Fruit fly (Drosophila melanogaster) whole organism, embryonic: ENCODE data around the gene eIF4G2.

Experiments used
- Bdp1 ChIP-seq: fragments of 200-800 bp; sonication (Bioruptor generic); optimal IDR thresholded peaks from 3 replicates; lab custom pipeline; 2016; ENCODE audit warnings: missing biosample characterization, missing genetic modification characterization
- CG10654 ChIP-seq: fragments of 200-800 bp; sonication (Bioruptor generic); optimal IDR thresholded peaks from 2 replicates; lab custom pipeline; 2016; ENCODE audit warnings: missing biosample characterization, missing genetic modification characterization
- CG14710 ChIP-seq: fragments of 200-800 bp; sonication (Bioruptor generic); optimal IDR thresholded peaks from 3 replicates; lab custom pipeline; 2019; ENCODE audit warnings: missing biosample characterization, mild to moderate bottlenecking, missing genetic modification characterization, moderate library complexity
- CG1529 ChIP-seq: fragments of 200-800 bp; sonication (Bioruptor generic); optimal IDR thresholded peaks from 3 replicates; lab custom pipeline; 2018; ENCODE audit warnings: missing biosample characterization, missing genetic modification characterization
- CG1603 ChIP-seq: fragments of 200-800 bp; sonication (Bioruptor generic); optimal IDR thresholded peaks from 2 replicates; lab custom pipeline; 2019; ENCODE audit warnings: missing biosample characterization, mild to moderate bottlenecking, missing genetic modification characterization, moderate library complexity
- CG16813 ChIP-seq: fragments of 200-800 bp; sonication (Bioruptor generic); IDR thresholded peaks from 3 replicates; pipeline ENCODE4 v1.3.6; 2022; ENCODE audit warnings: missing biosample characterization, missing genetic modification characterization; ENCODE audit not compliant: partially characterized antibody
- CG17186 ChIP-seq: fragments of 200-800 bp; sonication (Bioruptor generic); optimal IDR thresholded peaks from 3 replicates; lab custom pipeline; 2017; ENCODE audit warnings: missing biosample characterization, missing genetic modification reagents, missing genetic modification characterization
- CG17385 ChIP-seq: fragments of 200-800 bp; sonication (Bioruptor generic); optimal IDR thresholded peaks from 3 replicates; lab custom pipeline; 2018; ENCODE audit warnings: missing biosample characterization, mild to moderate bottlenecking, missing genetic modification characterization
- CG18011 ChIP-seq: fragments of 200-800 bp; sonication (Bioruptor generic); optimal IDR thresholded peaks from 2 replicates; lab custom pipeline; 2017; ENCODE audit warnings: missing biosample characterization, missing genetic modification characterization, mild to moderate bottlenecking, moderate library complexity, missing genotype
- CG18599 ChIP-seq: fragments of 200-800 bp; sonication (Bioruptor generic); optimal IDR thresholded peaks from 3 replicates; lab custom pipeline; 2017; ENCODE audit warnings: missing biosample characterization, missing genetic modification characterization, mild to moderate bottlenecking, moderate library complexity, missing genetic modification reagents
- CG18764 ChIP-seq: fragments of 200-800 bp; sonication (Bioruptor generic); optimal IDR thresholded peaks from 3 replicates; lab custom pipeline; 2016; ENCODE audit warnings: missing biosample characterization, missing genetic modification characterization
- CG2678 ChIP-seq: fragments of 200-800 bp; sonication (Bioruptor generic); optimal IDR thresholded peaks from 3 replicates; lab custom pipeline; 2019; ENCODE audit warnings: missing biosample characterization, mild to moderate bottlenecking, missing genetic modification characterization, moderate library complexity
- CG30431 ChIP-seq: fragments of 200-800 bp; sonication (Bioruptor generic); optimal IDR thresholded peaks from 2 replicates; lab custom pipeline; 2017; ENCODE audit warnings: missing biosample characterization, missing genetic modification characterization
- CG31224 ChIP-seq: fragments of 200-800 bp; sonication (Bioruptor generic); IDR thresholded peaks from 2 replicates; pipeline ENCODE4 v1.3.6; 2022; ENCODE audit warnings: missing biosample characterization, missing genetic modification characterization
- CG4328 ChIP-seq: fragments of 200-800 bp; sonication (Bioruptor generic); optimal IDR thresholded peaks from 3 replicates; lab custom pipeline; 2017; ENCODE audit warnings: missing biosample characterization, missing genetic modification reagents, missing genetic modification characterization
- CG43689 ChIP-seq: fragments of 200-800 bp; sonication (Bioruptor generic); IDR thresholded peaks from 2 replicates; pipeline ENCODE4 v1.3.6; 2022; ENCODE audit warnings: missing biosample characterization, missing genetic modification characterization
- CG9817 ChIP-seq: fragments of 200-800 bp; sonication (Bioruptor generic); optimal IDR thresholded peaks from 2 replicates; lab custom pipeline; 2018; ENCODE audit warnings: missing biosample characterization, mild to moderate bottlenecking, missing genetic modification characterization, moderate library complexity
- CG9932 ChIP-seq: fragments of 200-800 bp; sonication (Bioruptor generic); IDR thresholded peaks from 2 replicates; pipeline ENCODE4 v1.3.6; 2022; ENCODE audit warnings: missing biosample characterization, missing genetic modification characterization
- Dad ChIP-seq: fragments of 200-800 bp; sonication (Bioruptor generic); optimal IDR thresholded peaks from 3 replicates; lab custom pipeline; 2016; ENCODE audit warnings: missing biosample characterization, missing genetic modification characterization
- Dek ChIP-seq: fragments of 200-800 bp; sonication (Bioruptor generic); optimal IDR thresholded peaks from 3 replicates; lab custom pipeline; 2019; ENCODE audit warnings: missing biosample characterization, mild to moderate bottlenecking, missing genetic modification characterization, moderate library complexity
- Dp ChIP-seq: fragments of 200-800 bp; sonication (Bioruptor generic); optimal IDR thresholded peaks from 2 replicates; lab custom pipeline; 2018; ENCODE audit warnings: missing biosample characterization, mild to moderate bottlenecking, missing genetic modification characterization, moderate library complexity
- Eip74EF ChIP-seq, 2 experiments: fragments of 200-800 bp in 1 of 2; fragments of >200 bp in 1 of 2; sonication (Bioruptor generic) in 1 of 2; optimal IDR thresholded peaks; 2 replicates each; lab custom pipeline; 2017 to 2019; ENCODE audit warnings: missing biosample characterization in 2 of 2, missing genetic modification characterization in 2 of 2, mild to moderate bottlenecking in 1 of 2, moderate library complexity in 1 of 2
- Ets97D ChIP-seq: fragments of 200-800 bp; sonication (Bioruptor generic); optimal IDR thresholded peaks from 3 replicates; lab custom pipeline; 2016; ENCODE audit warnings: missing biosample characterization, missing genetic modification characterization
- HHEX ChIP-seq: fragments of 200-800 bp; sonication (Bioruptor generic); optimal IDR thresholded peaks from 3 replicates; lab custom pipeline; 2017; ENCODE audit warnings: missing biosample characterization, mild to moderate bottlenecking, missing genetic modification characterization, missing genetic modification reagents
- Hsf ChIP-seq: fragments of 200-800 bp; sonication (Bioruptor generic); optimal IDR thresholded peaks from 3 replicates; lab custom pipeline; 2016; ENCODE audit warnings: missing biosample characterization, missing genetic modification characterization
- Mad ChIP-seq: fragments of 200-800 bp; sonication (Bioruptor generic); optimal IDR thresholded peaks from 2 replicates; lab custom pipeline; 2016; ENCODE audit warnings: missing biosample characterization, missing genetic modification characterization
- NFAT ChIP-seq: fragments of 200-800 bp; sonication (Bioruptor generic); IDR thresholded peaks from 2 replicates; pipeline ENCODE4 v1.3.6; 2022; ENCODE audit warnings: missing biosample characterization, missing genetic modification characterization
- Nf-YA ChIP-seq: fragments of 200-800 bp; sonication (Bioruptor generic); IDR thresholded peaks from 2 replicates; pipeline ENCODE4 v1.3.6; 2022; ENCODE audit warnings: missing biosample characterization, missing genetic modification characterization
- PHDP ChIP-seq: fragments of 200-800 bp; sonication (Bioruptor generic); optimal IDR thresholded peaks from 3 replicates; lab custom pipeline; 2018; ENCODE audit warnings: missing biosample characterization, mild to moderate bottlenecking, missing genetic modification characterization, moderate library complexity
- Ravus ChIP-seq: fragments of 200-800 bp; sonication (Bioruptor generic); IDR thresholded peaks from 2 replicates; pipeline ENCODE4 v1.3.6; 2022; ENCODE audit warnings: missing biosample characterization, missing genetic modification characterization
- Side ChIP-seq: fragments of 200-800 bp; sonication (Bioruptor generic); optimal IDR thresholded peaks from 2 replicates; lab custom pipeline; 2016; ENCODE audit warnings: missing biosample characterization, missing genetic modification characterization
- Taf1 ChIP-seq: fragments of 200-800 bp; sonication (Bioruptor generic); IDR thresholded peaks from 2 replicates; pipeline ENCODE4 v1.3.6; 2022; ENCODE audit warnings: missing biosample characterization, missing genetic modification characterization
- YL-1 ChIP-seq: fragments of 200-800 bp; sonication (Bioruptor generic); optimal IDR thresholded peaks from 3 replicates; lab custom pipeline; 2017; ENCODE audit warnings: missing biosample characterization, mild to moderate bottlenecking, missing genetic modification characterization
- al ChIP-seq: fragments of 200-800 bp; sonication (Bioruptor generic); IDR thresholded peaks from 2 replicates; pipeline ENCODE4 v1.3.6; 2022; ENCODE audit warnings: missing biosample characterization, missing genetic modification characterization
- chm ChIP-seq: fragments of 200-800 bp; sonication (Bioruptor generic); IDR thresholded peaks from 2 replicates; pipeline ENCODE4 v1.3.6; 2022; ENCODE audit warnings: missing biosample characterization, missing genetic modification characterization
- dmrt11E ChIP-seq: fragments of 200-800 bp; sonication (Bioruptor generic); optimal IDR thresholded peaks from 3 replicates; lab custom pipeline; 2018; ENCODE audit warnings: missing biosample characterization, mild to moderate bottlenecking, missing genetic modification characterization, moderate library complexity
- exex ChIP-seq: fragments of 200-800 bp; sonication (Bioruptor generic); optimal IDR thresholded peaks from 4 replicates; lab custom pipeline; 2018; ENCODE audit warnings: missing biosample characterization, mild to moderate bottlenecking, missing genetic modification characterization, moderate library complexity
- fd96Cb ChIP-seq: fragments of 200-800 bp; sonication (Bioruptor generic); optimal IDR thresholded peaks from 2 replicates; lab custom pipeline; 2018; ENCODE audit warnings: missing biosample characterization, mild to moderate bottlenecking, missing genetic modification characterization, moderate library complexity
- ftz-f1 ChIP-seq: fragments of 200-800 bp; sonication (Bioruptor generic); optimal IDR thresholded peaks from 2 replicates; lab custom pipeline; 2016; ENCODE audit warnings: missing biosample characterization, missing genetic modification characterization
- gt ChIP-seq: fragments of 200-800 bp; sonication (Bioruptor generic); IDR thresholded peaks from 2 replicates; pipeline ENCODE4 v1.3.6; 2022; ENCODE audit warnings: missing biosample characterization, missing genetic modification characterization
- jumu ChIP-seq: fragments of 200-800 bp; sonication (Bioruptor generic); optimal IDR thresholded peaks from 3 replicates; lab custom pipeline; 2016; ENCODE audit warnings: missing biosample characterization, missing genetic modification characterization
- lab ChIP-seq: fragments of 200-800 bp; sonication (Bioruptor generic); optimal IDR thresholded peaks from 3 replicates; lab custom pipeline; 2017; ENCODE audit warnings: missing biosample characterization, missing genetic modification characterization, mild to moderate bottlenecking, moderate library complexity, missing genetic modification reagents
- lbe ChIP-seq: fragments of 200-800 bp; sonication (Bioruptor generic); optimal IDR thresholded peaks from 2 replicates; lab custom pipeline; 2016; ENCODE audit warnings: missing biosample characterization, mild to moderate bottlenecking, missing genetic modification characterization
- maf-S ChIP-seq: fragments of 200-800 bp; sonication (Bioruptor generic); optimal IDR thresholded peaks from 2 replicates; lab custom pipeline; 2016; ENCODE audit warnings: missing biosample characterization, missing genetic modification characterization
- mam ChIP-seq: fragments of 200-800 bp; sonication (Bioruptor generic); optimal IDR thresholded peaks from 3 replicates; lab custom pipeline; 2016; ENCODE audit warnings: missing biosample characterization, missing genetic modification characterization
- row ChIP-seq: fragments of 200-800 bp; sonication (Bioruptor generic); IDR thresholded peaks from 3 replicates; pipeline ENCODE4 v1.3.6; 2022; ENCODE audit warnings: missing biosample characterization, missing genetic modification characterization
- schlank ChIP-seq: fragments of 200-800 bp; sonication (Bioruptor generic); optimal IDR thresholded peaks from 2 replicates; lab custom pipeline; 2018; ENCODE audit warnings: missing biosample characterization, mild to moderate bottlenecking, missing genetic modification characterization
- sima ChIP-seq: fragments of 200-800 bp; sonication (Bioruptor generic); optimal IDR thresholded peaks from 2 replicates; lab custom pipeline; 2016; ENCODE audit warnings: missing biosample characterization, missing genetic modification characterization
- vfl ChIP-seq: fragments of 200-800 bp; sonication (Bioruptor generic); optimal IDR thresholded peaks from 2 replicates; lab custom pipeline; 2016; ENCODE audit warnings: missing biosample characterization, missing genetic modification characterization
- wek ChIP-seq: fragments of 200-800 bp; sonication (Bioruptor generic); optimal IDR thresholded peaks from 3 replicates; lab custom pipeline; 2018; ENCODE audit warnings: missing biosample characterization, mild to moderate bottlenecking, missing genetic modification characterization, moderate library complexity

eIF4G2 gene

DNA sequence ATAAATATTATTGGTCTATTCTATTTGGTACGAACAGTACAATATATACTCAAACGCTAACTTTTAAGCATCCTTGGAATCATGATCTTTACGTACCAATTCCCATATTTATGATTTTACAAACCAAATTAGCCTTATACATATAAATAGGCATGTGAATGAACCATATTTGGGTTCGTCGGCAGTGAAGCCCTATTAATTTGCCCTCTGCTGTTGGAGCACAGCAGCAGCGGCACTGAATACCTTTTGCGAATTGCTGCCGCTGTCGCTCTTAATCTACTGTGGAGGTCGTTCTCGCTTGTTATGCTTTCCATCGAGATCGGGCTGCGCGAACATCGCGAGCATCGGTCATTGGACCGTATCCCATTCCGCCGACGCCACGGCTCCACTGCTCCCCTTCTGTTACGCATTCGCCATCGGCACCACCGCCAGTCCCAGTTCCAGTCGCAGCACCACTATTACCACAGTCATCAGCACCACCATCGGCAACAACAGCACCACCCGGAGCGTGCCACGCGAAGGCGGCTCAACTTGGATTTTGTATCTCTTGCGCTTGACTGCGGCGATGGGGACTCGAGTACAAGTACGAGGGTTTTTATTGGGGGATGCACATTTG lies 30.5 kb downstream of the eIF4G2 start (continued):
- TF ChIP-seq vfl (no peak), gt (GFP tag; lab: Robert Waterston, UW) (no peak), CG16813 (GFP tag; lab: Robert Waterston, UW) (no peak), mam (GFP tag; lab: Kevin White, UChicago) (no peak), CG17385 (GFP tag; lab: Kevin White, UChicago) (no peak), jumu (no peak), CG30431 (GFP tag; lab: Kevin White, UChicago) (no peak), Mad (GFP tag; lab: Kevin White, UChicago) (no peak), Bdp1 (no peak), Dp (GFP tag; lab: Kevin White, UChicago) (no peak), lab (GFP tag; lab: Kevin White, UChicago) (peak; percentile 10), dmrt11E (tag; lab: Kevin White, UChicago) (peak; percentile 12), CG9932 (GFP tag; lab: Robert Waterston, UW) (peak; percentile 43; the same call in 1 of the 2 replicates), wek (GFP tag; lab: Kevin White, UChicago) (no peak), Ets97D (GFP tag; lab: Kevin White, UChicago) (no peak), sima (no peak), YL-1 (GFP tag; lab: Kevin White, UChicago) (no peak), CG10654 (GFP tag; lab: Kevin White, UChicago) (no peak), Hsf (GFP tag; lab: Kevin White, UChicago) (no peak), CG14710 (tag; lab: Kevin White, UChicago) (no peak), row (GFP tag; lab: Robert Waterston, UW) (peak; percentile 34; the same call in 1 of the 3 replicates), HHEX (GFP tag; lab: Kevin White, UChicago) (no peak), CG2678 (tag; lab: Kevin White, UChicago) (peak; percentile 29), CG17186 (GFP tag; lab: Kevin White, UChicago) (no peak), CG18011 (no peak), CG43689 (GFP tag; lab: Robert Waterston, UW) (no peak), Dek (tag; lab: Kevin White, UChicago) (no peak), CG1529 (GFP tag; lab: Kevin White, UChicago) (no peak), PHDP (tag; lab: Kevin White, UChicago) (no peak), Side (GFP tag; lab: Kevin White, UChicago) (no peak), chm (GFP tag; lab: Robert Waterston, UW) (peak; percentile 54; the same call in 1 of the 2 replicates), schlank (tag; lab: Kevin White, UChicago) (no peak), Taf1 (GFP tag; lab: Robert Waterston, UW) (no peak), CG31224 (GFP tag; lab: Robert Waterston, UW) (0 out of 2 replicates have a peak, but pooled peaks have one; percentile 25), CG18599 (no peak), NFAT (GFP tag; lab: Robert Waterston, UW) (no peak), CG9817 (tag; lab: Kevin White, UChicago) (no peak), CG4328 (GFP tag; lab: Kevin White, UChicago) (no peak), Dad (GFP tag; lab: Kevin White, UChicago) (no peak), al (no peak), maf-S (GFP tag; lab: Kevin White, UChicago) (no peak), CG18764 (GFP tag; lab: Kevin White, UChicago) (no peak), Ravus (no peak), Eip74EF (GFP tag; optimal IDR thresholded peaks at IDR 0.05; lab: Kevin White, UChicago) (no peak), fd96Cb (tag; lab: Kevin White, UChicago) (peak; percentile 3), Nf-YA (GFP tag; lab: Robert Waterston, UW) (no peak), ftz-f1 (GFP tag; lab: Kevin White, UChicago) (peak; percentile 29), lbe (GFP tag; lab: Kevin White, UChicago) (no peak), CG1603 (tag; lab: Kevin White, UChicago) (no peak), exex (tag; lab: Kevin White, UChicago) (no peak)
